Fruit fly (Drosophila melanogaster): Measurements from ENCODE around the gene CG5274.

The CG5274 gene

dm6 chr3L:20405971-20406948, 21.2 kb downstream of the CG5274 start (continued):
- peak; percentile 27 for TF ChIP-seq odd (GFP tag; optimal IDR thresholded peaks at IDR 0.05)
- TF ChIP-seq sd (tag; optimal IDR thresholded peaks at IDR 0.05): no peak
- no peak for TF ChIP-seq Atf6 (GFP tag; IDR thresholded peaks at IDR 0.05)
- no peak for TF ChIP-seq kni (GFP tag; optimal IDR thresholded peaks at IDR 0.05)
- peak; percentile 9 for TF ChIP-seq CG1603 (tag; optimal IDR thresholded peaks at IDR 0.05)
- no peak for TF ChIP-seq hkb (optimal IDR thresholded peaks at IDR 0.05)
- TF ChIP-seq hkb (GFP tag; IDR thresholded peaks at IDR 0.05): peak; percentile 38; the same call in 1 of the 2 replicates
- no peak for TF ChIP-seq CG13775 (GFP tag; optimal IDR thresholded peaks at IDR 0.05)
- TF ChIP-seq ac (GFP tag; optimal IDR thresholded peaks at IDR 0.05): peak; percentile 21
- no peak for TF ChIP-seq HLH3B (GFP tag; IDR thresholded peaks at IDR 0.05)
- TF ChIP-seq emc (GFP tag; optimal IDR thresholded peaks at IDR 0.05): no peak
- no peak for TF ChIP-seq CG18619 (GFP tag; optimal IDR thresholded peaks at IDR 0.05)
- no peak for TF ChIP-seq CG32767 (GFP tag; IDR thresholded peaks at IDR 0.05)
- no peak for TF ChIP-seq crol (GFP tag; IDR thresholded peaks at IDR 0.05)
- TF ChIP-seq lmd (GFP tag; IDR thresholded peaks at IDR 0.05): no peak
- TF ChIP-seq CG9797 (GFP tag; optimal IDR thresholded peaks at IDR 0.05): no peak
- TF ChIP-seq sima (GFP tag; optimal IDR thresholded peaks at IDR 0.05): no peak
- TF ChIP-seq otp (GFP tag; IDR thresholded peaks at IDR 0.05): no peak
- peak; percentile 66 for TF ChIP-seq sens (GFP tag)
- TF ChIP-seq CG8924 (tag; optimal IDR thresholded peaks at IDR 0.05): peak; percentile 18
- no peak for TF ChIP-seq CG9437 (GFP tag; optimal IDR thresholded peaks at IDR 0.05)
- peak; percentile 61 for TF ChIP-seq CG7987 (GFP tag; optimal IDR thresholded peaks at IDR 0.05)
- no peak for TF ChIP-seq CG4820 (GFP tag; optimal IDR thresholded peaks at IDR 0.05)
- TF ChIP-seq CG5953 (GFP tag; IDR thresholded peaks at IDR 0.05): no peak
- peak; percentile 71 for TF ChIP-seq Fer1 (GFP tag; optimal IDR thresholded peaks at IDR 0.05)
- no peak for TF ChIP-seq luna (GFP tag; optimal IDR thresholded peaks at IDR 0.05)
- TF ChIP-seq CG31388 (GFP tag; optimal IDR thresholded peaks at IDR 0.05): no peak
- no peak for TF ChIP-seq onecut (GFP tag; IDR thresholded peaks at IDR 0.05)
- TF ChIP-seq salm (tag; optimal IDR thresholded peaks at IDR 0.05): peak; percentile 67
- no peak for TF ChIP-seq Rx (GFP tag; IDR thresholded peaks at IDR 0.05)
- TF ChIP-seq Blimp-1 (GFP tag; optimal IDR thresholded peaks at IDR 0.05): peak; percentile 31
- TF ChIP-seq CG18476 (GFP tag; optimal IDR thresholded peaks at IDR 0.05): no peak
- TF ChIP-seq exex (tag; optimal IDR thresholded peaks at IDR 0.05): peak; percentile 28
- TF ChIP-seq jigr1 (GFP tag; IDR thresholded peaks at IDR 0.05): no peak
- no peak for TF ChIP-seq usp (GFP tag; optimal IDR thresholded peaks at IDR 0.05)
- no peak for TF ChIP-seq CG1832 (GFP tag; optimal IDR thresholded peaks at IDR 0.05)
- TF ChIP-seq CG8290 (GFP tag; optimal IDR thresholded peaks at IDR 0.05): no peak
- TF ChIP-seq CG8290 (tag; optimal IDR thresholded peaks at IDR 0.05): peak in 1 of 2 experiments; percentile 34
- no peak for TF ChIP-seq CG18262 (tag; optimal IDR thresholded peaks at IDR 0.05)
- no peak for TF ChIP-seq CG18764 (GFP tag; optimal IDR thresholded peaks at IDR 0.05)
- TF ChIP-seq prd (optimal IDR thresholded peaks at IDR 0.05): no peak
- no peak for TF ChIP-seq prd (GFP tag; IDR thresholded peaks at IDR 0.05)
- no peak for TF ChIP-seq CG3838 (GFP tag; optimal IDR thresholded peaks at IDR 0.05)
- no peak for TF ChIP-seq grau (tag; optimal IDR thresholded peaks at IDR 0.05)
- no peak for TF ChIP-seq Dfd (GFP tag; optimal IDR thresholded peaks at IDR 0.05)
- TF ChIP-seq CG4282 (GFP tag; optimal IDR thresholded peaks at IDR 0.05): no peak
- no peak for TF ChIP-seq Xbp1 (GFP tag; optimal IDR thresholded peaks at IDR 0.05)
- no peak for TF ChIP-seq CG33557 (GFP tag; optimal IDR thresholded peaks at IDR 0.05)
- no peak for TF ChIP-seq pum (GFP tag; optimal IDR thresholded peaks at IDR 0.05)
- peak; percentile 2 for TF ChIP-seq CG2712 (tag; optimal IDR thresholded peaks at IDR 0.05)
- no peak for TF ChIP-seq seq (GFP tag; IDR thresholded peaks at IDR 0.05)

Data from whole organism, embryonic.